Worm (Caenorhabditis elegans) whole organism, L3 larva: ENCODE data around the gene Y39B6A.13.

Source experiments
- aly-2 ChIP-seq: fragments of 150-350 bp; optimal IDR thresholded peaks from 2 replicates; lab custom pipeline; 2014; ENCODE audit warnings: missing biosample characterization, missing genetic modification characterization
- ceh-16 ChIP-seq: sonication (generic microtip); optimal IDR thresholded peaks from 2 replicates; lab custom pipeline; 2017; ENCODE audit warnings: missing biosample characterization, missing genetic modification characterization
- daf-12 ChIP-seq: fragments of 150-350 bp; optimal IDR thresholded peaks from 2 replicates; lab custom pipeline; 2014; ENCODE audit warnings: missing biosample characterization, missing genetic modification reagents, missing genetic modification characterization
- fkh-10 ChIP-seq: sonication (generic microtip); optimal IDR thresholded peaks from 2 replicates; lab custom pipeline; 2017; ENCODE audit warnings: missing biosample characterization, missing genetic modification reagents, missing genetic modification characterization
- fkh-2 ChIP-seq: fragments of 150-350 bp; optimal IDR thresholded peaks from 2 replicates; lab custom pipeline; 2014; ENCODE audit warnings: missing biosample characterization, missing genetic modification reagents, missing genetic modification characterization
- fos-1 ChIP-seq: fragments of 150-350 bp; optimal IDR thresholded peaks from 2 replicates; lab custom pipeline; 2014; ENCODE audit warnings: missing biosample characterization, missing genetic modification characterization
- lin-39 ChIP-seq: fragments of 150-350 bp; optimal IDR thresholded peaks from 2 replicates; lab custom pipeline; 2018; ENCODE audit warnings: missing biosample characterization, missing genetic modification reagents, missing genetic modification characterization
- nhr-77 ChIP-seq: fragments of 150-350 bp; optimal IDR thresholded peaks from 2 replicates; lab custom pipeline; 2014; ENCODE audit warnings: missing biosample characterization, missing genetic modification characterization
- pha-4 ChIP-seq: fragments of 150-350 bp; optimal IDR thresholded peaks from 2 replicates; lab custom pipeline; 2014; ENCODE audit warnings: missing biosample characterization, missing genetic modification reagents, missing genetic modification characterization
- unc-39 ChIP-seq: sonication (generic microtip); optimal IDR thresholded peaks from 4 replicates; lab custom pipeline; 2017; ENCODE audit warnings: missing biosample characterization, missing genetic modification characterization
- unc-62 ChIP-seq: fragments of 150-350 bp; sonication (generic microtip); optimal IDR thresholded peaks from 4 replicates; lab custom pipeline; 2014; ENCODE audit warnings: missing biosample characterization, missing genetic modification reagents, missing genetic modification characterization

DNA sequence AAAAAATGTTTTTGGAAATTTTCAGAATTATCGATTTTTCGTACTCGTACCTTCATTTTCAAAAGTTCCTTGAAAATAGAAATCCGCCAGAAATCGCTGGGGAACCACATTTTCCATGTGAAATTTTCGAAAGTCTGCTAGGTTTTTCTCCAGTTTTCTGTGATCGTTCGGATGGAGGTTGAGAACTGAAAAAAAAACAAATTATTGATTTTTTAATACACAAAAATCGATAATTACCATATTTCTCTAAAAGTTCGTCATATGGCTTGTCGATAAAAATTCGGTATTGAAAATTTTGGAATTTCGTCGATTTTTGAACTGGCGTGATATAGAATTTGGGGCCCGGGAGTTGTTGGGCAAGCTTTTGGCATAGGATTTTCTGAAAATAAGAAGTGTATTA, 42.4 kb downstream of the Y39B6A.13 start:
- TF ChIP-seq fkh-10 (GFP tag; lab: Kevin White, UChicago) (no peak), pha-4 (tag; lab: Kevin White, UChicago) (no peak), unc-39 (tag; lab: Kevin White, UChicago) (no peak), daf-12 (no peak), ceh-16 (tag; lab: Kevin White, UChicago) (no peak), lin-39 (no peak), fkh-2 (tag; lab: Kevin White, UChicago) (no peak), aly-2 (tag; lab: Kevin White, UChicago) (no peak), fos-1 (tag; lab: Kevin White, UChicago) (no peak), nhr-77 (tag; lab: Kevin White, UChicago) (no peak), unc-62 (GFP tag; lab: Kevin White, UChicago) (no peak)
